Fruit fly (Drosophila melanogaster) whole organism, embryonic: ENCODE results near the gene Sec13.

Experiments
- CG10267 ChIP-seq: fragments of 200-800 bp; sonication (Bioruptor generic); optimal IDR thresholded peaks from 2 replicates; lab custom pipeline; 2018; ENCODE audit warnings: missing biosample characterization, mild to moderate bottlenecking, missing genetic modification characterization, moderate library complexity
- CG10565 ChIP-seq: fragments of 200-800 bp; sonication (Bioruptor generic); optimal IDR thresholded peaks from 3 replicates; lab custom pipeline; 2016; ENCODE audit warnings: missing biosample characterization, mild to moderate bottlenecking, missing genetic modification characterization
- CG11247 ChIP-seq: fragments of 200-800 bp; sonication (Bioruptor generic); IDR thresholded peaks from 2 replicates; pipeline ENCODE4 v1.3.6; 2022; ENCODE audit warnings: missing biosample characterization, missing genetic modification characterization
- CG13296 ChIP-seq: fragments of 200-800 bp; sonication (Bioruptor generic); optimal IDR thresholded peaks from 3 replicates; lab custom pipeline; 2018; ENCODE audit warnings: missing biosample characterization, mild to moderate bottlenecking, missing genetic modification characterization
- CG13424 ChIP-seq: fragments of 200-800 bp; sonication (Bioruptor generic); optimal IDR thresholded peaks from 2 replicates; lab custom pipeline; 2019; ENCODE audit warnings: missing biosample characterization, mild to moderate bottlenecking, missing genetic modification characterization, moderate library complexity
- CG18476 ChIP-seq: fragments of 200-800 bp; sonication (Bioruptor generic); optimal IDR thresholded peaks from 2 replicates; lab custom pipeline; 2016; ENCODE audit warnings: missing biosample characterization, mild to moderate bottlenecking, missing genetic modification characterization
- CG2678 ChIP-seq: fragments of 200-800 bp; sonication (Bioruptor generic); optimal IDR thresholded peaks from 3 replicates; lab custom pipeline; 2019; ENCODE audit warnings: missing biosample characterization, mild to moderate bottlenecking, missing genetic modification characterization, moderate library complexity
- CG3065 ChIP-seq: fragments of 200-800 bp; sonication (Bioruptor generic); optimal IDR thresholded peaks from 2 replicates; lab custom pipeline; 2016; ENCODE audit warnings: missing biosample characterization, missing genetic modification characterization
- CG32767 ChIP-seq: fragments of 200-800 bp; sonication (Bioruptor generic); IDR thresholded peaks from 2 replicates; pipeline ENCODE4 v1.3.6; 2022; ENCODE audit warnings: missing biosample characterization, missing genetic modification characterization
- CG3281 ChIP-seq: fragments of 200-800 bp; sonication (Bioruptor generic); optimal IDR thresholded peaks from 3 replicates; lab custom pipeline; 2017; ENCODE audit warnings: missing biosample characterization, mild to moderate bottlenecking, missing genetic modification characterization
- CG33557 ChIP-seq: fragments of 200-800 bp; sonication (Bioruptor generic); optimal IDR thresholded peaks from 2 replicates; lab custom pipeline; 2019; ENCODE audit warnings: missing biosample characterization, mild to moderate bottlenecking, missing genetic modification characterization, moderate library complexity
- CG4360 ChIP-seq: fragments of 200-800 bp; sonication (Bioruptor generic); IDR thresholded peaks from 2 replicates; pipeline ENCODE4 v1.3.6; 2022; ENCODE audit warnings: missing biosample characterization, missing genetic modification characterization
- CG9437 ChIP-seq: fragments of 200-800 bp; sonication (Bioruptor generic); optimal IDR thresholded peaks from 2 replicates; lab custom pipeline; 2018; ENCODE audit warnings: missing biosample characterization, mild to moderate bottlenecking, missing genetic modification characterization
- CrebB ChIP-seq: fragments of 200-800 bp; sonication (Bioruptor generic); optimal IDR thresholded peaks from 3 replicates; lab custom pipeline; 2018; ENCODE audit warnings: missing biosample characterization, mild to moderate bottlenecking, missing genetic modification characterization
- D ChIP-seq, 2 experiments: fragments of 200-800 bp in 1 of 2; fragments of >200 bp in 1 of 2; sonication (Bioruptor generic) in 1 of 2; optimal IDR thresholded peaks; 2 replicates in 1 of 2; 3 replicates in 1 of 2; lab custom pipeline; 2017; ENCODE audit warnings: mild to moderate bottlenecking in 1 of 2, missing biosample characterization in 1 of 2, missing genetic modification characterization in 1 of 2, missing genetic modification reagents in 1 of 2
- D19B ChIP-seq: fragments of 200-800 bp; sonication (Bioruptor generic); optimal IDR thresholded peaks from 2 replicates; lab custom pipeline; 2017; ENCODE audit warnings: missing biosample characterization, mild to moderate bottlenecking, missing genetic modification characterization
- Dek ChIP-seq: fragments of 200-800 bp; sonication (Bioruptor generic); optimal IDR thresholded peaks from 3 replicates; lab custom pipeline; 2019; ENCODE audit warnings: missing biosample characterization, mild to moderate bottlenecking, missing genetic modification characterization, moderate library complexity
- Eip74EF ChIP-seq, 2 experiments: fragments of 200-800 bp in 1 of 2; fragments of >200 bp in 1 of 2; sonication (Bioruptor generic) in 1 of 2; optimal IDR thresholded peaks; 2 replicates each; lab custom pipeline; 2017 to 2019; ENCODE audit warnings: missing biosample characterization in 2 of 2, missing genetic modification characterization in 2 of 2, mild to moderate bottlenecking in 1 of 2, moderate library complexity in 1 of 2
- Ets65A ChIP-seq: fragments of 200-800 bp; sonication (Bioruptor generic); peaks from one replicate; lab custom pipeline; 2016; ENCODE audit warnings: missing biosample characterization, missing genetic modification characterization
- Fer2 ChIP-seq: fragments of 200-800 bp; sonication (Bioruptor generic); optimal IDR thresholded peaks from 2 replicates; lab custom pipeline; 2018; ENCODE audit warnings: missing biosample characterization, mild to moderate bottlenecking, missing genetic modification characterization, moderate library complexity
- Gug ChIP-seq: fragments of 200-800 bp; sonication (Bioruptor generic); IDR thresholded peaks from 4 replicates; pipeline ENCODE4 v1.3.6; 2022; ENCODE audit warnings: missing biosample characterization, missing genetic modification characterization
- HLH4C ChIP-seq: fragments of 200-800 bp; sonication (Bioruptor generic); IDR thresholded peaks from 3 replicates; pipeline ENCODE4 v1.3.6; 2022; ENCODE audit warnings: missing biosample characterization, missing genetic modification characterization; ENCODE audit not compliant: partially characterized antibody
- Ptx1 ChIP-seq: fragments of 200-800 bp; sonication (Bioruptor generic); IDR thresholded peaks from 2 replicates; pipeline ENCODE4 v1.3.6; 2022; ENCODE audit warnings: missing biosample characterization, missing genetic modification characterization
- Sin3A ChIP-seq: fragments of >200 bp; optimal IDR thresholded peaks from 2 replicates; lab custom pipeline; 2018
- Sox100B ChIP-seq: fragments of 200-800 bp; sonication (Bioruptor generic); optimal IDR thresholded peaks from 3 replicates; lab custom pipeline; 2018; ENCODE audit warnings: missing biosample characterization, mild to moderate bottlenecking, missing genetic modification characterization
- Sry-δ ChIP-seq: fragments of 200-800 bp; sonication (Bioruptor generic); optimal IDR thresholded peaks from 2 replicates; lab custom pipeline; 2016; ENCODE audit warnings: missing biosample characterization, missing genetic modification characterization
- al ChIP-seq: fragments of 200-800 bp; sonication (Bioruptor generic); IDR thresholded peaks from 2 replicates; pipeline ENCODE4 v1.3.6; 2022; ENCODE audit warnings: missing biosample characterization, missing genetic modification characterization
- cato ChIP-seq: fragments of 200-800 bp; sonication (Bioruptor generic); optimal IDR thresholded peaks from 2 replicates; lab custom pipeline; 2016; ENCODE audit warnings: missing biosample characterization, missing genetic modification characterization, borderline replicate concordance
- chif ChIP-seq, 2 experiments: fragments of 200-800 bp; sonication (Bioruptor generic); optimal IDR thresholded peaks; 3 replicates each; lab custom pipeline; 2016; ENCODE audit warnings: missing biosample characterization in 2 of 2, missing genetic modification characterization in 2 of 2
- croc ChIP-seq: fragments of 200-800 bp; sonication (Bioruptor generic); conservative IDR thresholded peaks from 3 replicates; pipeline ENCODE4 v1.3.6; 2022; ENCODE audit warnings: missing biosample characterization, missing genetic modification characterization
- da ChIP-seq: fragments of 200-800 bp; sonication (Bioruptor generic); optimal IDR thresholded peaks from 2 replicates; lab custom pipeline; 2016; ENCODE audit warnings: missing biosample characterization, missing genetic modification characterization
- eve ChIP-seq, 2 experiments: fragments of >200 bp; optimal IDR thresholded peaks; 2 replicates each; lab custom pipeline; 2017; ENCODE audit warnings: missing biosample characterization in 2 of 2, missing genetic modification characterization in 2 of 2
- ftz-f1 ChIP-seq: fragments of 200-800 bp; sonication (Bioruptor generic); optimal IDR thresholded peaks from 2 replicates; lab custom pipeline; 2016; ENCODE audit warnings: missing biosample characterization, missing genetic modification characterization
- gce ChIP-seq: fragments of 200-800 bp; sonication (Bioruptor generic); IDR thresholded peaks from 3 replicates; pipeline ENCODE4 v1.3.6; 2022; ENCODE audit warnings: missing biosample characterization, missing genetic modification characterization
- gsb-n ChIP-seq: fragments of 200-800 bp; sonication (Bioruptor generic); optimal IDR thresholded peaks from 3 replicates; lab custom pipeline; 2018; ENCODE audit warnings: missing biosample characterization, mild to moderate bottlenecking, missing genetic modification characterization
- kay ChIP-seq: fragments of 200-800 bp; sonication (Bioruptor generic); optimal IDR thresholded peaks from 2 replicates; lab custom pipeline; 2016; ENCODE audit warnings: missing biosample characterization, missing genetic modification characterization
- mam ChIP-seq: fragments of 200-800 bp; sonication (Bioruptor generic); optimal IDR thresholded peaks from 3 replicates; lab custom pipeline; 2016; ENCODE audit warnings: missing biosample characterization, missing genetic modification characterization
- org-1 ChIP-seq: fragments of 200-800 bp; sonication (Bioruptor generic); optimal IDR thresholded peaks from 2 replicates; lab custom pipeline; 2017; ENCODE audit warnings: missing biosample characterization, missing genetic modification characterization
- pita ChIP-seq: fragments of 200-800 bp; sonication (Bioruptor generic); optimal IDR thresholded peaks from 2 replicates; lab custom pipeline; 2017; ENCODE audit warnings: missing biosample characterization, mild to moderate bottlenecking, missing genetic modification characterization
- psq ChIP-seq: fragments of 200-800 bp; sonication (Bioruptor generic); optimal IDR thresholded peaks from 2 replicates; lab custom pipeline; 2017; ENCODE audit warnings: missing biosample characterization, missing genetic modification characterization
- rib ChIP-seq: fragments of 200-800 bp; sonication (Bioruptor generic); IDR thresholded peaks from 2 replicates; pipeline ENCODE4 v1.3.6; 2022; ENCODE audit warnings: missing biosample characterization, missing genetic modification characterization
- ro ChIP-seq: fragments of 200-800 bp; sonication (Bioruptor generic); IDR thresholded peaks from 2 replicates; pipeline ENCODE4 v1.3.6; 2022; ENCODE audit warnings: missing biosample characterization, missing genetic modification characterization
- so ChIP-seq: fragments of 200-800 bp; sonication (Bioruptor generic); IDR thresholded peaks from 3 replicates; pipeline ENCODE4 v1.3.6; 2022; ENCODE audit warnings: missing biosample characterization, missing genetic modification characterization
- sob ChIP-seq: fragments of 200-800 bp; sonication (Bioruptor generic); IDR thresholded peaks from 2 replicates; pipeline ENCODE4 v1.3.6; 2022; ENCODE audit warnings: missing biosample characterization, missing genetic modification characterization
- toy ChIP-seq: fragments of 200-800 bp; sonication (Bioruptor generic); IDR thresholded peaks from 2 replicates; pipeline ENCODE4 v1.3.6; 2022; ENCODE audit warnings: missing biosample characterization, missing genetic modification characterization
- unpg ChIP-seq: fragments of 200-800 bp; sonication (Bioruptor generic); optimal IDR thresholded peaks from 3 replicates; lab custom pipeline; 2018; ENCODE audit warnings: missing biosample characterization, mild to moderate bottlenecking, missing genetic modification characterization, moderate library complexity
- vfl ChIP-seq: fragments of 200-800 bp; sonication (Bioruptor generic); optimal IDR thresholded peaks from 2 replicates; lab custom pipeline; 2016; ENCODE audit warnings: missing biosample characterization, missing genetic modification characterization
- wek ChIP-seq: fragments of 200-800 bp; sonication (Bioruptor generic); optimal IDR thresholded peaks from 3 replicates; lab custom pipeline; 2018; ENCODE audit warnings: missing biosample characterization, mild to moderate bottlenecking, missing genetic modification characterization, moderate library complexity
- zfh2 ChIP-seq: fragments of 200-800 bp; sonication (Bioruptor generic); optimal IDR thresholded peaks from 2 replicates; lab custom pipeline; 2016; ENCODE audit warnings: missing biosample characterization, missing genetic modification characterization

Sec13 gene

dm6 chr3R:23332535-23333333 lies 23.3 kb upstream of the Sec13 start (continued):
- peak; percentile 38 for TF ChIP-seq org-1 (GFP tag; lab: Kevin White, UChicago)
- TF ChIP-seq CG3281 (GFP tag; lab: Kevin White, UChicago), result peak; percentile 76
- TF ChIP-seq Fer2 (tag; lab: Kevin White, UChicago), result peak; percentile 23
- TF ChIP-seq pita (GFP tag; lab: Kevin White, UChicago), result no peak
- TF ChIP-seq kay (GFP tag; lab: Kevin White, UChicago), result peak; percentile 42
- TF ChIP-seq Gug (GFP tag; lab: Robert Waterston, UW), result no peak
- TF ChIP-seq CG13424, result peak; percentile 44
- TF ChIP-seq CG33557 (GFP tag; lab: Kevin White, UChicago), result peak; percentile 30
- TF ChIP-seq eve (GFP tag; optimal IDR thresholded peaks at IDR 0.05; lab: Kevin White, UChicago), result no peak
- TF ChIP-seq CG9437 (GFP tag; lab: Kevin White, UChicago), result peak; percentile 39
- 0 out of 3 replicates have a peak, but pooled peaks have one; percentile 6 for TF ChIP-seq so (GFP tag; lab: Robert Waterston, UW)
- no peak; the same call in 2 of the 3 replicates for TF ChIP-seq croc (GFP tag; lab: Robert Waterston, UW)
- TF ChIP-seq Ets65A (GFP tag; lab: Kevin White, UChicago), result peak; percentile 36
- no peak for TF ChIP-seq vfl
- no peak for TF ChIP-seq Sin3A (lab: Kevin White, UChicago)
- no peak for TF ChIP-seq wek (GFP tag; lab: Kevin White, UChicago)
- peak; percentile 26 for TF ChIP-seq Dek (tag; lab: Kevin White, UChicago)
- TF ChIP-seq CG10267 (tag; lab: Kevin White, UChicago), result peak; percentile 46
- TF ChIP-seq Ptx1 (GFP tag; lab: Robert Waterston, UW), result peak; percentile 46
- TF ChIP-seq Eip74EF (GFP tag; optimal IDR thresholded peaks at IDR 0.05; lab: Kevin White, UChicago), result peak in 1 of 2 experiments; percentile 65
- peak; percentile 79 for TF ChIP-seq CG2678 (tag; lab: Kevin White, UChicago)
- TF ChIP-seq CG4360 (GFP tag; lab: Robert Waterston, UW), result 0 out of 2 replicates have a peak, but pooled peaks have one; percentile 15
- TF ChIP-seq D (optimal IDR thresholded peaks at IDR 0.05; lab: Kevin White, UChicago), result no peak
- TF ChIP-seq D (GFP tag; optimal IDR thresholded peaks at IDR 0.05; lab: Kevin White, UChicago), result peak; percentile 68
- no peak for TF ChIP-seq ftz-f1 (GFP tag; lab: Kevin White, UChicago)
- peak; percentile 70 for TF ChIP-seq Sox100B
- TF ChIP-seq chif (GFP tag; optimal IDR thresholded peaks at IDR 0.05; lab: Kevin White, UChicago), result peak; percentile 2 to 54
- TF ChIP-seq da (GFP tag; lab: Kevin White, UChicago), result no peak
- no peak for TF ChIP-seq CG3065 (GFP tag; lab: Kevin White, UChicago)
- peak; percentile 32 for TF ChIP-seq mam (GFP tag; lab: Kevin White, UChicago)
- peak; percentile 36 for TF ChIP-seq D19B (GFP tag; lab: Kevin White, UChicago)
- TF ChIP-seq rib (GFP tag; lab: Robert Waterston, UW), result no peak
- TF ChIP-seq gsb-n (tag; lab: Kevin White, UChicago), result peak; percentile 32
- TF ChIP-seq gce (GFP tag; lab: Robert Waterston, UW), result 0 out of 3 replicates have a peak, but pooled peaks have one; percentile 14
- no peak for TF ChIP-seq zfh2 (GFP tag; lab: Kevin White, UChicago)
- TF ChIP-seq CrebB (tag; lab: Kevin White, UChicago), result peak; percentile 39
- TF ChIP-seq CG11247 (GFP tag; lab: Robert Waterston, UW), result no peak
- TF ChIP-seq cato, result peak; percentile 11
- peak; percentile 67 for TF ChIP-seq unpg (GFP tag; lab: Kevin White, UChicago)
- no peak for TF ChIP-seq CG18476 (GFP tag; lab: Kevin White, UChicago)
- TF ChIP-seq CG13296, result peak; percentile 0
- TF ChIP-seq Sry-δ (GFP tag; lab: Kevin White, UChicago), result peak; percentile 11
- TF ChIP-seq HLH4C (GFP tag; lab: Robert Waterston, UW), result no peak
- TF ChIP-seq al (GFP tag; lab: Robert Waterston, UW), result peak; percentile 11; the same call in 1 of the 2 replicates
- TF ChIP-seq psq (GFP tag; lab: Kevin White, UChicago), result no peak
- TF ChIP-seq toy (GFP tag; lab: Robert Waterston, UW), result no peak
- no peak for TF ChIP-seq ro (GFP tag; lab: Robert Waterston, UW)
- no peak for TF ChIP-seq CG10565 (GFP tag; lab: Kevin White, UChicago)
- no peak for TF ChIP-seq CG32767
- peak; percentile 31; the same call in 1 of the 2 replicates for TF ChIP-seq sob
